Fruit fly (Drosophila melanogaster) whole organism, embryonic: Measurements from ENCODE around the gene tws.

Experiments used
- BEAF-32 ChIP-seq: fragments of 200-800 bp; sonication (Bioruptor generic); optimal IDR thresholded peaks from 3 replicates; lab custom pipeline; 2017; ENCODE audit warnings: missing biosample characterization, missing genetic modification characterization, mild to moderate bottlenecking, moderate library complexity, missing genetic modification reagents
- Blimp-1 ChIP-seq: fragments of 200-800 bp; sonication (Bioruptor generic); optimal IDR thresholded peaks from 3 replicates; lab custom pipeline; 2018; ENCODE audit warnings: missing biosample characterization, missing genetic modification characterization, mild to moderate bottlenecking, moderate library complexity, missing genetic modification reagents
- CG11696 ChIP-seq: fragments of 200-800 bp; sonication (Bioruptor generic); IDR thresholded peaks from 2 replicates; pipeline ENCODE4 v1.3.6; 2022; ENCODE audit warnings: missing biosample characterization, missing genetic modification characterization
- CG12155 ChIP-seq: fragments of 200-800 bp; sonication (Bioruptor generic); optimal IDR thresholded peaks from 3 replicates; lab custom pipeline; 2016; ENCODE audit warnings: missing biosample characterization, missing genetic modification characterization
- CG13296 ChIP-seq: fragments of 200-800 bp; sonication (Bioruptor generic); optimal IDR thresholded peaks from 3 replicates; lab custom pipeline; 2018; ENCODE audit warnings: missing biosample characterization, mild to moderate bottlenecking, missing genetic modification characterization
- CG14710 ChIP-seq: fragments of 200-800 bp; sonication (Bioruptor generic); optimal IDR thresholded peaks from 3 replicates; lab custom pipeline; 2019; ENCODE audit warnings: missing biosample characterization, mild to moderate bottlenecking, missing genetic modification characterization, moderate library complexity
- CG15011 ChIP-seq: fragments of 200-800 bp; sonication (Bioruptor generic); optimal IDR thresholded peaks from 3 replicates; lab custom pipeline; 2018; ENCODE audit warnings: missing biosample characterization, mild to moderate bottlenecking, missing genetic modification characterization
- CG15073 ChIP-seq: fragments of 200-800 bp; sonication (Bioruptor generic); optimal IDR thresholded peaks from 2 replicates; lab custom pipeline; 2016; ENCODE audit warnings: missing biosample characterization, missing genetic modification characterization
- CG17568 ChIP-seq: fragments of 200-800 bp; sonication (Bioruptor generic); optimal IDR thresholded peaks from 2 replicates; lab custom pipeline; 2018; ENCODE audit warnings: missing biosample characterization, mild to moderate bottlenecking, missing genetic modification characterization, moderate library complexity
- CG18764 ChIP-seq: fragments of 200-800 bp; sonication (Bioruptor generic); optimal IDR thresholded peaks from 3 replicates; lab custom pipeline; 2016; ENCODE audit warnings: missing biosample characterization, missing genetic modification characterization
- CG31365 ChIP-seq: fragments of 200-800 bp; sonication (Bioruptor generic); optimal IDR thresholded peaks from 2 replicates; lab custom pipeline; 2018; ENCODE audit warnings: missing biosample characterization, mild to moderate bottlenecking, missing genetic modification characterization
- CG32772 ChIP-seq: fragments of 200-800 bp; sonication (Bioruptor generic); IDR thresholded peaks from 2 replicates; pipeline ENCODE4 v1.3.6; 2022; ENCODE audit warnings: missing biosample characterization, missing genetic modification characterization
- CG4617 ChIP-seq: fragments of 200-800 bp; sonication (Bioruptor generic); optimal IDR thresholded peaks from 3 replicates; lab custom pipeline; 2016; ENCODE audit warnings: missing biosample characterization, missing genetic modification characterization, borderline replicate concordance
- CG4820 ChIP-seq: fragments of 200-800 bp; sonication (Bioruptor generic); optimal IDR thresholded peaks from 3 replicates; lab custom pipeline; 2016; ENCODE audit warnings: missing biosample characterization, missing genetic modification characterization
- CG5953 ChIP-seq: fragments of 200-800 bp; sonication (Bioruptor generic); IDR thresholded peaks from 2 replicates; pipeline ENCODE4 v1.3.6; 2022; ENCODE audit warnings: missing biosample characterization, missing genetic modification characterization
- CG6175 ChIP-seq: fragments of 200-800 bp; sonication (Bioruptor generic); IDR thresholded peaks from 3 replicates; pipeline ENCODE4 v1.3.6; 2022; ENCODE audit warnings: missing biosample characterization, missing genetic modification characterization
- CG7745 ChIP-seq: fragments of 200-800 bp; sonication (Bioruptor generic); optimal IDR thresholded peaks from 2 replicates; lab custom pipeline; 2018; ENCODE audit warnings: missing biosample characterization, mild to moderate bottlenecking, missing genetic modification characterization, moderate library complexity
- CG7963 ChIP-seq: fragments of 200-800 bp; sonication (Bioruptor generic); IDR thresholded peaks from 3 replicates; pipeline ENCODE4 v1.3.6; 2022; ENCODE audit warnings: missing biosample characterization, missing genetic modification characterization; ENCODE audit not compliant: partially characterized antibody
- CG9437 ChIP-seq: fragments of 200-800 bp; sonication (Bioruptor generic); optimal IDR thresholded peaks from 2 replicates; lab custom pipeline; 2018; ENCODE audit warnings: missing biosample characterization, mild to moderate bottlenecking, missing genetic modification characterization
- CTCF ChIP-seq: fragments of 200-800 bp; sonication (Bioruptor generic); optimal IDR thresholded peaks from 2 replicates; lab custom pipeline; 2017; ENCODE audit warnings: missing biosample characterization, mild to moderate bottlenecking, missing genetic modification characterization, moderate library complexity
- D ChIP-seq, 2 experiments: fragments of 200-800 bp in 1 of 2; fragments of >200 bp in 1 of 2; sonication (Bioruptor generic) in 1 of 2; optimal IDR thresholded peaks; 2 replicates in 1 of 2; 3 replicates in 1 of 2; lab custom pipeline; 2017; ENCODE audit warnings: mild to moderate bottlenecking in 1 of 2, missing biosample characterization in 1 of 2, missing genetic modification characterization in 1 of 2, missing genetic modification reagents in 1 of 2
- Dad ChIP-seq: fragments of 200-800 bp; sonication (Bioruptor generic); optimal IDR thresholded peaks from 3 replicates; lab custom pipeline; 2016; ENCODE audit warnings: missing biosample characterization, missing genetic modification characterization
- Dip2 ChIP-seq: fragments of 200-800 bp; sonication (Bioruptor generic); IDR thresholded peaks from 2 replicates; pipeline ENCODE4 v1.3.6; 2022; ENCODE audit warnings: missing biosample characterization, missing genetic modification characterization
- Elba2 ChIP-seq: fragments of 200-800 bp; sonication (Bioruptor generic); optimal IDR thresholded peaks from 3 replicates; lab custom pipeline; 2016; ENCODE audit warnings: missing biosample characterization, missing genetic modification characterization
- Fer2 ChIP-seq: fragments of 200-800 bp; sonication (Bioruptor generic); optimal IDR thresholded peaks from 2 replicates; lab custom pipeline; 2018; ENCODE audit warnings: missing biosample characterization, mild to moderate bottlenecking, missing genetic modification characterization, moderate library complexity
- Lim3 ChIP-seq: fragments of 200-800 bp; sonication (Bioruptor generic); IDR thresholded peaks from 2 replicates; pipeline ENCODE4 v1.3.6; 2022; ENCODE audit warnings: missing biosample characterization, missing genetic modification characterization
- Meics ChIP-seq: fragments of 200-800 bp; sonication (Bioruptor generic); optimal IDR thresholded peaks from 2 replicates; lab custom pipeline; 2017; ENCODE audit warnings: missing biosample characterization, mild to moderate bottlenecking, missing genetic modification characterization
- NK7.1 ChIP-seq: fragments of 200-800 bp; sonication (Bioruptor generic); optimal IDR thresholded peaks from 3 replicates; lab custom pipeline; 2016; ENCODE audit warnings: missing biosample characterization, missing genetic modification characterization
- Oli ChIP-seq: fragments of 200-800 bp; sonication (Bioruptor generic); optimal IDR thresholded peaks from 2 replicates; lab custom pipeline; 2018; ENCODE audit warnings: missing biosample characterization, mild to moderate bottlenecking, missing genetic modification characterization, moderate library complexity
- Poxn ChIP-seq: fragments of 200-800 bp; sonication (Bioruptor generic); IDR thresholded peaks from 2 replicates; pipeline ENCODE4 v1.3.6; 2022; ENCODE audit warnings: missing biosample characterization, missing genetic modification characterization
- Ravus ChIP-seq: fragments of 200-800 bp; sonication (Bioruptor generic); IDR thresholded peaks from 2 replicates; pipeline ENCODE4 v1.3.6; 2022; ENCODE audit warnings: missing biosample characterization, missing genetic modification characterization
- Rx ChIP-seq: fragments of 200-800 bp; sonication (Bioruptor generic); IDR thresholded peaks from 2 replicates; pipeline ENCODE4 v1.3.6; 2022; ENCODE audit warnings: missing biosample characterization, missing genetic modification characterization
- TFAM ChIP-seq: fragments of 200-800 bp; sonication (Bioruptor generic); optimal IDR thresholded peaks from 2 replicates; lab custom pipeline; 2017; ENCODE audit warnings: missing biosample characterization, missing genetic modification characterization, inconsistent platforms
- btn ChIP-seq: fragments of 200-800 bp; sonication (Bioruptor generic); optimal IDR thresholded peaks from 2 replicates; lab custom pipeline; 2016; ENCODE audit warnings: missing biosample characterization, missing genetic modification characterization
- dm ChIP-seq: fragments of 200-800 bp; sonication (Bioruptor generic); optimal IDR thresholded peaks from 3 replicates; lab custom pipeline; 2016; ENCODE audit warnings: missing biosample characterization, missing genetic modification characterization
- dysf ChIP-seq: fragments of 200-800 bp; sonication (Bioruptor generic); IDR thresholded peaks from 3 replicates; pipeline ENCODE4 v1.3.6; 2022; ENCODE audit warnings: missing biosample characterization, missing genetic modification characterization
- gsb ChIP-seq: fragments of 200-800 bp; sonication (Bioruptor generic); IDR thresholded peaks from 2 replicates; pipeline ENCODE4 v1.3.6; 2022; ENCODE audit warnings: missing biosample characterization, missing genetic modification characterization
- kah ChIP-seq: fragments of 200-800 bp; sonication (Bioruptor generic); optimal IDR thresholded peaks from 2 replicates; lab custom pipeline; 2018; ENCODE audit warnings: missing biosample characterization, mild to moderate bottlenecking, missing genetic modification characterization
- knrl ChIP-seq: fragments of 200-800 bp; sonication (Bioruptor generic); IDR thresholded peaks from 3 replicates; pipeline ENCODE4 v1.3.6; 2022; ENCODE audit warnings: missing biosample characterization, missing genetic modification characterization; ENCODE audit not compliant: partially characterized antibody
- maf-S ChIP-seq: fragments of 200-800 bp; sonication (Bioruptor generic); optimal IDR thresholded peaks from 2 replicates; lab custom pipeline; 2016; ENCODE audit warnings: missing biosample characterization, missing genetic modification characterization
- oc ChIP-seq: fragments of 200-800 bp; sonication (Bioruptor generic); optimal IDR thresholded peaks from 2 replicates; lab custom pipeline; 2018; ENCODE audit warnings: missing biosample characterization, mild to moderate bottlenecking, missing genetic modification characterization, moderate library complexity
- pan ChIP-seq, 4 experiments: fragments of >200 bp in 3 of 4; fragments of 200-800 bp in 1 of 4; sonication (Bioruptor generic) in 1 of 4; optimal IDR thresholded peaks in 3 of 4; IDR thresholded peaks in 1 of 4; 2 replicates each; pipeline versions ENCODE4 v1.3.6 to Lab custom; 2017 to 2022; ENCODE audit warnings: missing biosample characterization in 2 of 4, missing genetic modification characterization in 2 of 4, mixed read lengths in 1 of 4
- pb ChIP-seq: fragments of 200-800 bp; sonication (Bioruptor generic); optimal IDR thresholded peaks from 3 replicates; lab custom pipeline; 2016; ENCODE audit warnings: missing biosample characterization, missing genetic modification characterization
- psq ChIP-seq: fragments of 200-800 bp; sonication (Bioruptor generic); optimal IDR thresholded peaks from 2 replicates; lab custom pipeline; 2017; ENCODE audit warnings: missing biosample characterization, missing genetic modification characterization
- slp2 ChIP-seq: fragments of 200-800 bp; sonication (Bioruptor generic); optimal IDR thresholded peaks from 2 replicates; lab custom pipeline; 2016; ENCODE audit warnings: missing biosample characterization, missing genetic modification characterization
- tll ChIP-seq, 2 experiments: fragments of 200-800 bp in 1 of 2; fragments of >200 bp in 1 of 2; sonication (Bioruptor generic) in 1 of 2; optimal IDR thresholded peaks; 2 replicates each; lab custom pipeline; 2017 to 2019; ENCODE audit warnings: missing biosample characterization in 2 of 2, missing genetic modification characterization in 2 of 2, mild to moderate bottlenecking in 1 of 2, moderate library complexity in 1 of 2
- tna ChIP-seq: fragments of 200-800 bp; sonication (Bioruptor generic); IDR thresholded peaks from 2 replicates; pipeline ENCODE4 v1.3.6; 2022; ENCODE audit warnings: missing biosample characterization, missing genetic modification characterization; ENCODE audit not compliant: partially characterized antibody
- tup ChIP-seq: fragments of 200-800 bp; sonication (Bioruptor generic); optimal IDR thresholded peaks from 2 replicates; lab custom pipeline; 2016; ENCODE audit warnings: missing biosample characterization, mild to moderate bottlenecking, missing genetic modification characterization, moderate library complexity
- zfh2 ChIP-seq: fragments of 200-800 bp; sonication (Bioruptor generic); optimal IDR thresholded peaks from 2 replicates; lab custom pipeline; 2016; ENCODE audit warnings: missing biosample characterization, missing genetic modification characterization

tws gene

DNA sequence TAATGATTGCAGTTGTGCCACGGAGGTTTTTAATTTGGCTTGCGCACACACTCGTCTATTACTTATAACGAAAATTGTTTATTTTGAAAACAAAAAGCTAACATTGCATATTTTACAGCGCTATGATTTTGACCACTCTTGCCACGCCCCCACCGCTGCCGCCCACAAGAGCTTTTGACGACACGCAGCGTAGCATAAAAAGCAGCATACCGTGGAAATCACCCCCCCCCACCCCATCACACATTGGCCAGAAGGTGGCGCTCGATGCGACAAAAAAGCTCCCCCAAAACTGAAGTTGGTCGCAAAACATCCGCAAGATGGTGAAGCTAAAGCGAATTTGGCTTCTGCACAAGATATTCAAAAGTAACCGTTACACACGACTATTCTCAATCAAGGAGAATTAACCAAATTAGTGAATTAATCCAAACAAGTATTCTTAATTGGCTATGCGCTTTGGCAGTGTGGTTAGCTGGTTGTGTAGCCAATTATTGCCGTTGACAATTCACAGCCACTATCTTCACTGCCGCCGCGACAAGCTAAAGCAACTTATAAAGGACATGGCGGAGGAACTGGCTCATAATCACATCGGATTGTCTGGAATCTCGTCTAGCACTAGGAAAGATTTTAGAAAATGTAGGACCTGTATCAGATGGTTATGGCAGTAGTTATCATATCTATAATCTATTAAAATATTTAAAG, 38.9 kb downstream of the tws start (continued):
- peak; percentile 8 for TF ChIP-seq CG4820 (GFP tag; lab: Kevin White, UChicago)
- TF ChIP-seq kah: no peak
- no peak for TF ChIP-seq Oli (tag; lab: Kevin White, UChicago)
- no peak for TF ChIP-seq CG4617 (GFP tag; lab: Kevin White, UChicago)
- no peak for TF ChIP-seq Rx
- TF ChIP-seq dysf: peak; percentile 45; the same call in 1 of the 3 replicates
- no peak for TF ChIP-seq Ravus (GFP tag; lab: Robert Waterston, UW)
- no peak; the same call in 2 of the 3 replicates for TF ChIP-seq knrl
- peak; percentile 32; the same call in 1 of the 2 replicates for TF ChIP-seq CG32772
- no peak for TF ChIP-seq gsb (GFP tag; lab: Robert Waterston, UW)
- TF ChIP-seq Dip2 (GFP tag; lab: Robert Waterston, UW): peak; percentile 52
- TF ChIP-seq tll (GFP tag; optimal IDR thresholded peaks at IDR 0.05; lab: Kevin White, UChicago): no peak
- TF ChIP-seq slp2 (GFP tag; lab: Kevin White, UChicago): no peak
- no peak for TF ChIP-seq CG18764 (GFP tag; lab: Kevin White, UChicago)
- no peak for TF ChIP-seq CG7745
- TF ChIP-seq tup (GFP tag; lab: Kevin White, UChicago): no peak
- no peak for TF ChIP-seq CG17568 (GFP tag; lab: Kevin White, UChicago)
- TF ChIP-seq CG11696 (GFP tag; lab: Robert Waterston, UW): no peak
- TF ChIP-seq D (optimal IDR thresholded peaks at IDR 0.05; lab: Kevin White, UChicago): no peak
- TF ChIP-seq D (GFP tag; optimal IDR thresholded peaks at IDR 0.05; lab: Kevin White, UChicago): no peak
- TF ChIP-seq pan (optimal IDR thresholded peaks at IDR 0.05; lab: Kevin White, UChicago): no peak
- peak in 1 of 2 experiments; percentile 34 for TF ChIP-seq pan (GFP tag; optimal IDR thresholded peaks at IDR 0.05 in 1 of 2, IDR thresholded peaks at IDR 0.05 in 1 of 2)
- no peak for TF ChIP-seq TFAM (GFP tag; lab: Kevin White, UChicago)
- TF ChIP-seq Poxn (GFP tag; lab: Robert Waterston, UW): no peak
- TF ChIP-seq CG31365 (tag; lab: Kevin White, UChicago): peak; percentile 31
- TF ChIP-seq maf-S (GFP tag; lab: Kevin White, UChicago): no peak
- no peak for TF ChIP-seq dm (GFP tag; lab: Kevin White, UChicago)
- TF ChIP-seq btn: peak; percentile 1
- TF ChIP-seq pb: no peak
- peak; percentile 99 for TF ChIP-seq CTCF (GFP tag; lab: Kevin White, UChicago)
- 0 out of 3 replicates have a peak, but pooled peaks have one; percentile 26 for TF ChIP-seq CG6175 (GFP tag; lab: Robert Waterston, UW)
- no peak for TF ChIP-seq Fer2 (tag; lab: Kevin White, UChicago)
- TF ChIP-seq Meics (GFP tag; lab: Kevin White, UChicago): peak; percentile 51
- peak; percentile 38; the same call in 1 of the 2 replicates for TF ChIP-seq CG5953 (GFP tag; lab: Robert Waterston, UW)
- no peak for TF ChIP-seq BEAF-32 (GFP tag; lab: Kevin White, UChicago)
- TF ChIP-seq zfh2 (GFP tag; lab: Kevin White, UChicago): no peak
- no peak for TF ChIP-seq Lim3
- TF ChIP-seq CG15011 (GFP tag; lab: Kevin White, UChicago): no peak
- no peak for TF ChIP-seq psq (GFP tag; lab: Kevin White, UChicago)
- TF ChIP-seq Dad (GFP tag; lab: Kevin White, UChicago): no peak
- no peak for TF ChIP-seq CG7963 (GFP tag; lab: Robert Waterston, UW)
- no peak for TF ChIP-seq NK7.1 (GFP tag; lab: Kevin White, UChicago)
- TF ChIP-seq CG12155: peak; percentile 27
- TF ChIP-seq CG15073: no peak
- TF ChIP-seq tna (GFP tag; lab: Robert Waterston, UW): peak; percentile 40; the same call in 1 of the 2 replicates
- TF ChIP-seq Elba2 (GFP tag; lab: Kevin White, UChicago): no peak
- TF ChIP-seq CG14710: no peak
- TF ChIP-seq Blimp-1: no peak
- no peak for TF ChIP-seq CG13296
- TF ChIP-seq oc: no peak
- no peak for TF ChIP-seq CG9437
